Fruit fly (Drosophila melanogaster) Kc167 (cell line): ENCODE measurements around the gene CG33702.

Experiments used
- Myc ChIP-seq: fragments of >200 bp; optimal IDR thresholded peaks from 2 replicates; lab custom pipeline; 2017; ENCODE audit warnings: missing external identifiers
- Sin3A ChIP-seq: fragments of >200 bp; optimal IDR thresholded peaks from 2 replicates; lab custom pipeline; 2018; ENCODE audit warnings: missing external identifiers
- h ChIP-seq: fragments of >200 bp; optimal IDR thresholded peaks from 3 replicates; lab custom pipeline; 2018; ENCODE audit warnings: missing external identifiers
- psq ChIP-seq: fragments of >200 bp; optimal IDR thresholded peaks from 2 replicates; lab custom pipeline; 2017; ENCODE audit warnings: missing external identifiers
- ttk ChIP-seq: sonication (Bioruptor generic); optimal IDR thresholded peaks from 2 replicates; lab custom pipeline; 2017; ENCODE audit warnings: missing external identifiers

dm6 chr3L:9466595-9466994 lies 46.6 kb downstream of the CG33702 start:
- TF ChIP-seq psq (lab: Kevin White, UChicago), result no peak
- TF ChIP-seq h (lab: Kevin White, UChicago), result no peak
- TF ChIP-seq Sin3A (lab: Kevin White, UChicago), result no peak
- no peak for TF ChIP-seq ttk
- TF ChIP-seq Myc, result no peak
